Worm (Caenorhabditis elegans): ENCODE data around the gene aqp-12.

DNA sequence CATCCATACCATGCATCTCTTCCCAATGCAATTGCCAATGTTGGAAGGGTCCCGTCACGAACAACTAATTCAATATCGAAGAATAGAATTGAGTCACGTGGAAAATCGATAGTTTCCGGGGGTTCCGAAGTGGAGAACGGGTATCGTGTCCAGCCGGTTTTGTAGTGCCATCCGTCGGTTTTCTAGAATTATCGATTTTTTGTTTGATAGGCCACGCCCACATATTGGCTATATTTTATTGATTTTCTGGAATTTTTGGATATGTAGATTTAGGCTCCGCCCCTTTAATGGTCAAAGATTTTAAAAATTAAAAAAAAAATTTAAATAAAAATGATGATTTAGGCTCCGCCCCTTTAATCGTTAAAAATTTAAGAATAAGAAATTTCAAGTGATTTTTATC is 3.8 kb upstream of the aqp-12 start:
- TF ChIP-seq ama-1 (optimal IDR thresholded peaks at IDR 0.05): no peak
- TF ChIP-seq pqm-1 (tag; optimal IDR thresholded peaks at IDR 0.05): no peak
- no peak for TF ChIP-seq syd-9 (tag; optimal IDR thresholded peaks at IDR 0.05)
- no peak for TF ChIP-seq nhr-11 (tag; optimal IDR thresholded peaks at IDR 0.05)
- TF ChIP-seq ceh-22 (tag; optimal IDR thresholded peaks at IDR 0.05): no peak
- no peak for TF ChIP-seq elt-2 (tag; optimal IDR thresholded peaks at IDR 0.05)
- no peak for TF ChIP-seq elt-4 (tag; optimal IDR thresholded peaks at IDR 0.05)
- TF ChIP-seq unc-3 (GFP tag; conservative IDR thresholded peaks at IDR 0.05): no peak
- TF ChIP-seq unc-3 (tag; optimal IDR thresholded peaks at IDR 0.05): no peak
- no peak for TF ChIP-seq ceh-45 (GFP tag; IDR thresholded peaks at IDR 0.05)
- no peak for TF ChIP-seq ceh-14 (tag; optimal IDR thresholded peaks at IDR 0.05)
- TF ChIP-seq F13H6.1 (tag; optimal IDR thresholded peaks at IDR 0.05): no peak
- TF ChIP-seq unc-42 (tag; optimal IDR thresholded peaks at IDR 0.05): no peak
- TF ChIP-seq dmd-4 (tag; optimal IDR thresholded peaks at IDR 0.05; ENCODE audit: borderline replicate concordance): no peak
- no peak for TF ChIP-seq pag-3 (tag; optimal IDR thresholded peaks at IDR 0.05; ENCODE audit: borderline replicate concordance)
